Fruit fly (Drosophila melanogaster) whole organism, embryonic: ENCODE measurements around the gene dgt2.

Experiments used
- Atf3 ChIP-seq: fragments of 200-800 bp; sonication (Bioruptor generic); optimal IDR thresholded peaks from 3 replicates; lab custom pipeline; 2016; ENCODE audit warnings: missing biosample characterization, missing genetic modification characterization
- CG10321 ChIP-seq: fragments of 200-800 bp; sonication (Bioruptor generic); IDR thresholded peaks from 2 replicates; pipeline ENCODE4 v1.3.6; 2022; ENCODE audit warnings: missing biosample characterization, missing genetic modification characterization
- CG10543 ChIP-seq: fragments of 200-800 bp; sonication (Bioruptor generic); optimal IDR thresholded peaks from 3 replicates; lab custom pipeline; 2017; ENCODE audit warnings: missing biosample characterization, mild to moderate bottlenecking, missing genetic modification characterization, moderate library complexity
- CG10979 ChIP-seq: fragments of 200-800 bp; sonication (Bioruptor generic); optimal IDR thresholded peaks from 2 replicates; lab custom pipeline; 2018; ENCODE audit warnings: missing biosample characterization, mild to moderate bottlenecking, missing genetic modification characterization, moderate library complexity
- CG12104 ChIP-seq: fragments of 200-800 bp; sonication (Bioruptor generic); optimal IDR thresholded peaks from 3 replicates; lab custom pipeline; 2016; ENCODE audit warnings: missing biosample characterization, missing genetic modification characterization
- CG12155 ChIP-seq: fragments of 200-800 bp; sonication (Bioruptor generic); optimal IDR thresholded peaks from 3 replicates; lab custom pipeline; 2016; ENCODE audit warnings: missing biosample characterization, missing genetic modification characterization
- CG13775 ChIP-seq: fragments of 200-800 bp; sonication (Bioruptor generic); optimal IDR thresholded peaks from 3 replicates; lab custom pipeline; 2017; ENCODE audit warnings: missing biosample characterization, mild to moderate bottlenecking, missing genetic modification characterization
- CG14050 ChIP-seq: fragments of 200-800 bp; sonication (Bioruptor generic); IDR thresholded peaks from 3 replicates; pipeline ENCODE4 v1.3.6; 2022; ENCODE audit warnings: missing biosample characterization, missing genetic modification characterization
- CG14710 ChIP-seq: fragments of 200-800 bp; sonication (Bioruptor generic); optimal IDR thresholded peaks from 3 replicates; lab custom pipeline; 2019; ENCODE audit warnings: missing biosample characterization, mild to moderate bottlenecking, missing genetic modification characterization, moderate library complexity
- CG15696 ChIP-seq: fragments of 200-800 bp; sonication (Bioruptor generic); optimal IDR thresholded peaks from 2 replicates; lab custom pipeline; 2019; ENCODE audit warnings: missing biosample characterization, mild to moderate bottlenecking, missing genetic modification characterization, moderate library complexity
- CG17186 ChIP-seq: fragments of 200-800 bp; sonication (Bioruptor generic); optimal IDR thresholded peaks from 3 replicates; lab custom pipeline; 2017; ENCODE audit warnings: missing biosample characterization, missing genetic modification reagents, missing genetic modification characterization
- CG31224 ChIP-seq: fragments of 200-800 bp; sonication (Bioruptor generic); IDR thresholded peaks from 2 replicates; pipeline ENCODE4 v1.3.6; 2022; ENCODE audit warnings: missing biosample characterization, missing genetic modification characterization
- CG8388 ChIP-seq: fragments of 200-800 bp; sonication (Bioruptor generic); optimal IDR thresholded peaks from 2 replicates; lab custom pipeline; 2019; ENCODE audit warnings: missing biosample characterization, mild to moderate bottlenecking, missing genetic modification characterization, moderate library complexity
- CG8478 ChIP-seq: fragments of >200 bp; optimal IDR thresholded peaks from 2 replicates; lab custom pipeline; 2018
- CG8924 ChIP-seq: fragments of 200-800 bp; optimal IDR thresholded peaks from 3 replicates; lab custom pipeline; 2019; ENCODE audit warnings: missing biosample characterization, mild to moderate bottlenecking, missing genetic modification characterization, moderate library complexity
- CG9437 ChIP-seq: fragments of 200-800 bp; sonication (Bioruptor generic); optimal IDR thresholded peaks from 2 replicates; lab custom pipeline; 2018; ENCODE audit warnings: missing biosample characterization, mild to moderate bottlenecking, missing genetic modification characterization
- D19A ChIP-seq: fragments of 200-800 bp; optimal IDR thresholded peaks from 3 replicates; lab custom pipeline; 2019; ENCODE audit warnings: missing biosample characterization, mild to moderate bottlenecking, missing genetic modification characterization, moderate library complexity
- D19B ChIP-seq: fragments of 200-800 bp; sonication (Bioruptor generic); optimal IDR thresholded peaks from 2 replicates; lab custom pipeline; 2017; ENCODE audit warnings: missing biosample characterization, mild to moderate bottlenecking, missing genetic modification characterization
- Dbx ChIP-seq: fragments of 200-800 bp; sonication (Bioruptor generic); IDR thresholded peaks from 3 replicates; pipeline ENCODE4 v1.3.6; 2022; ENCODE audit warnings: missing biosample characterization, missing genetic modification characterization
- Dfd ChIP-seq, 2 experiments: fragments of >200 bp; optimal IDR thresholded peaks; 2 replicates each; lab custom pipeline; 2017; ENCODE audit warnings: missing biosample characterization in 2 of 2, missing genetic modification characterization in 2 of 2
- E2f1 ChIP-seq: fragments of 200-800 bp; sonication (Bioruptor generic); IDR thresholded peaks from 2 replicates; pipeline ENCODE4 v1.3.6; 2022; ENCODE audit warnings: missing biosample characterization, missing genetic modification characterization
- Fer3 ChIP-seq: fragments of 200-800 bp; sonication (Bioruptor generic); optimal IDR thresholded peaks from 2 replicates; lab custom pipeline; 2018; ENCODE audit warnings: missing biosample characterization, mild to moderate bottlenecking, missing genetic modification characterization, moderate library complexity
- Hey ChIP-seq: fragments of 200-800 bp; sonication (Bioruptor generic); optimal IDR thresholded peaks from 3 replicates; lab custom pipeline; 2018; ENCODE audit warnings: missing biosample characterization, mild to moderate bottlenecking, missing genetic modification characterization
- Hmx ChIP-seq: fragments of 200-800 bp; sonication (Bioruptor generic); optimal IDR thresholded peaks from 2 replicates; lab custom pipeline; 2016; ENCODE audit warnings: missing biosample characterization, missing genetic modification characterization
- Lhr ChIP-seq: fragments of 200-800 bp; sonication (Bioruptor generic); optimal IDR thresholded peaks from 3 replicates; lab custom pipeline; 2017; ENCODE audit warnings: mild to moderate bottlenecking, missing biosample characterization, missing genetic modification reagents, missing genetic modification characterization
- MESR4 ChIP-seq: fragments of 200-800 bp; sonication (Bioruptor generic); optimal IDR thresholded peaks from 2 replicates; lab custom pipeline; 2018; ENCODE audit warnings: missing biosample characterization, mild to moderate bottlenecking, missing genetic modification characterization, moderate library complexity
- NC2α ChIP-seq: fragments of 200-800 bp; sonication (Bioruptor generic); optimal IDR thresholded peaks from 2 replicates; lab custom pipeline; 2016; ENCODE audit warnings: missing biosample characterization, missing genetic modification characterization
- Nf-YB ChIP-seq: fragments of 200-800 bp; sonication (Bioruptor generic); optimal IDR thresholded peaks from 3 replicates; lab custom pipeline; 2019; ENCODE audit warnings: missing biosample characterization, mild to moderate bottlenecking, missing genetic modification characterization, moderate library complexity
- Opbp ChIP-seq: fragments of 200-800 bp; sonication (Bioruptor generic); IDR thresholded peaks from 3 replicates; pipeline ENCODE4 v1.3.6; 2022; ENCODE audit warnings: missing biosample characterization, missing genetic modification characterization; ENCODE audit not compliant: partially characterized antibody
- Poxn ChIP-seq: fragments of 200-800 bp; sonication (Bioruptor generic); IDR thresholded peaks from 2 replicates; pipeline ENCODE4 v1.3.6; 2022; ENCODE audit warnings: missing biosample characterization, missing genetic modification characterization
- Rx ChIP-seq: fragments of 200-800 bp; sonication (Bioruptor generic); IDR thresholded peaks from 2 replicates; pipeline ENCODE4 v1.3.6; 2022; ENCODE audit warnings: missing biosample characterization, missing genetic modification characterization
- cas ChIP-seq: fragments of 200-800 bp; sonication (Bioruptor generic); IDR thresholded peaks from 2 replicates; pipeline ENCODE4 v1.3.6; 2022; ENCODE audit warnings: missing biosample characterization, missing genetic modification characterization
- crol ChIP-seq: fragments of 200-800 bp; sonication (Bioruptor generic); IDR thresholded peaks from 2 replicates; pipeline ENCODE4 v1.3.6; 2022; ENCODE audit warnings: missing biosample characterization, missing genetic modification characterization
- cwo ChIP-seq: fragments of 200-800 bp; sonication (Bioruptor generic); optimal IDR thresholded peaks from 3 replicates; lab custom pipeline; 2017; ENCODE audit warnings: missing biosample characterization, missing genetic modification characterization, mild to moderate bottlenecking, moderate library complexity, missing genetic modification reagents
- dan ChIP-seq: fragments of 200-800 bp; sonication (Bioruptor generic); IDR thresholded peaks from 2 replicates; pipeline ENCODE4 v1.3.6; 2022; ENCODE audit warnings: missing biosample characterization, missing genetic modification characterization
- dpn ChIP-seq, 2 experiments: fragments of 200-800 bp; sonication (Bioruptor generic); optimal IDR thresholded peaks; 3 replicates each; lab custom pipeline; 2016; ENCODE audit warnings: missing biosample characterization in 2 of 2, missing genetic modification characterization in 2 of 2
- dysf ChIP-seq: fragments of 200-800 bp; sonication (Bioruptor generic); IDR thresholded peaks from 3 replicates; pipeline ENCODE4 v1.3.6; 2022; ENCODE audit warnings: missing biosample characterization, missing genetic modification characterization
- fd3F ChIP-seq: fragments of 200-800 bp; sonication (Bioruptor generic); optimal IDR thresholded peaks from 2 replicates; lab custom pipeline; 2018; ENCODE audit warnings: missing biosample characterization, mild to moderate bottlenecking, missing genetic modification characterization, moderate library complexity
- kay ChIP-seq: fragments of 200-800 bp; sonication (Bioruptor generic); optimal IDR thresholded peaks from 2 replicates; lab custom pipeline; 2016; ENCODE audit warnings: missing biosample characterization, missing genetic modification characterization
- kni ChIP-seq: fragments of 200-800 bp; sonication (Bioruptor generic); optimal IDR thresholded peaks from 3 replicates; lab custom pipeline; 2017; ENCODE audit warnings: mild to moderate bottlenecking, missing biosample characterization, missing genetic modification reagents, missing genetic modification characterization
- luna ChIP-seq: fragments of 200-800 bp; sonication (Bioruptor generic); optimal IDR thresholded peaks from 2 replicates; lab custom pipeline; 2016; ENCODE audit warnings: missing biosample characterization, missing genetic modification characterization
- oc ChIP-seq: fragments of 200-800 bp; sonication (Bioruptor generic); optimal IDR thresholded peaks from 2 replicates; lab custom pipeline; 2018; ENCODE audit warnings: missing biosample characterization, mild to moderate bottlenecking, missing genetic modification characterization, moderate library complexity
- pb ChIP-seq: fragments of 200-800 bp; sonication (Bioruptor generic); optimal IDR thresholded peaks from 3 replicates; lab custom pipeline; 2016; ENCODE audit warnings: missing biosample characterization, missing genetic modification characterization
- pfk ChIP-seq: fragments of 200-800 bp; sonication (Bioruptor generic); optimal IDR thresholded peaks from 2 replicates; lab custom pipeline; 2018; ENCODE audit warnings: missing biosample characterization, mild to moderate bottlenecking, missing genetic modification characterization, moderate library complexity
- pzg ChIP-seq: fragments of 200-800 bp; sonication (Bioruptor generic); optimal IDR thresholded peaks from 3 replicates; lab custom pipeline; 2018; ENCODE audit warnings: missing biosample characterization, mild to moderate bottlenecking, missing genetic modification characterization, moderate library complexity
- ranshi ChIP-seq: fragments of 200-800 bp; sonication (Bioruptor generic); IDR thresholded peaks from 2 replicates; pipeline ENCODE4 v1.3.6; 2022; ENCODE audit warnings: missing biosample characterization, missing genetic modification characterization
- rib ChIP-seq: fragments of 200-800 bp; sonication (Bioruptor generic); IDR thresholded peaks from 2 replicates; pipeline ENCODE4 v1.3.6; 2022; ENCODE audit warnings: missing biosample characterization, missing genetic modification characterization
- stwl ChIP-seq: fragments of 200-800 bp; sonication (Bioruptor generic); optimal IDR thresholded peaks from 3 replicates; lab custom pipeline; 2018; ENCODE audit warnings: missing biosample characterization, mild to moderate bottlenecking, missing genetic modification characterization, moderate library complexity
- trem ChIP-seq: fragments of 200-800 bp; optimal IDR thresholded peaks from 3 replicates; lab custom pipeline; 2019; ENCODE audit warnings: missing biosample characterization, mild to moderate bottlenecking, missing genetic modification characterization, moderate library complexity
- tup ChIP-seq: fragments of 200-800 bp; sonication (Bioruptor generic); optimal IDR thresholded peaks from 2 replicates; lab custom pipeline; 2016; ENCODE audit warnings: missing biosample characterization, mild to moderate bottlenecking, missing genetic modification characterization, moderate library complexity
- twi ChIP-seq: fragments of 200-800 bp; optimal IDR thresholded peaks from 2 replicates; lab custom pipeline; 2019; ENCODE audit warnings: missing biosample characterization, mild to moderate bottlenecking, missing genetic modification characterization, moderate library complexity
- z ChIP-seq: fragments of 200-800 bp; sonication (Bioruptor generic); IDR thresholded peaks from 3 replicates; pipeline ENCODE4 v1.3.6; 2022; ENCODE audit warnings: missing biosample characterization, missing genetic modification characterization

dgt2 gene

dm6 chr2L:11949917-11950316 is 39.8 kb upstream of the dgt2 start (continued):
- TF ChIP-seq Rx (GFP tag; lab: Robert Waterston, UW) (0 out of 2 replicates have a peak, but pooled peaks have one; percentile 4), CG10979 (tag; lab: Kevin White, UChicago) (peak; percentile 55), stwl (no peak), z (GFP tag; lab: Robert Waterston, UW) (no peak), CG12104 (GFP tag; lab: Kevin White, UChicago) (peak; percentile 4), Dbx (GFP tag; lab: Robert Waterston, UW) (0 out of 3 replicates have a peak, but pooled peaks have one; percentile 43), rib (no peak), dysf (GFP tag; lab: Robert Waterston, UW) (peak; percentile 62), tup (GFP tag; lab: Kevin White, UChicago) (no peak), kni (no peak), oc (tag; lab: Kevin White, UChicago) (peak; percentile 37), CG10543 (no peak), CG15696 (tag; lab: Kevin White, UChicago) (peak; percentile 35), MESR4 (no peak), pfk (GFP tag; lab: Kevin White, UChicago) (no peak), trem (tag; lab: Kevin White, UChicago) (no peak), cas (no peak), CG10321 (GFP tag; lab: Robert Waterston, UW) (no peak), CG12155 (peak; percentile 6), CG8924 (tag; lab: Kevin White, UChicago) (peak; percentile 48), Opbp (GFP tag; lab: Robert Waterston, UW) (no peak), kay (GFP tag; lab: Kevin White, UChicago) (no peak), pzg (no peak), dpn (GFP tag; optimal IDR thresholded peaks at IDR 0.05; lab: Kevin White, UChicago) (peak; percentile 23 to 30), Poxn (GFP tag; lab: Robert Waterston, UW) (no peak), pb (GFP tag; lab: Kevin White, UChicago) (no peak), Dfd (GFP tag; optimal IDR thresholded peaks at IDR 0.05; lab: Kevin White, UChicago) (no peak), Lhr (GFP tag; lab: Kevin White, UChicago) (no peak), NC2α (GFP tag; lab: Kevin White, UChicago) (no peak), Atf3 (GFP tag; lab: Kevin White, UChicago) (no peak), Hey (no peak), CG8478 (lab: Kevin White, UChicago) (no peak), D19B (GFP tag; lab: Kevin White, UChicago) (no peak), Fer3 (no peak), CG17186 (GFP tag; lab: Kevin White, UChicago) (no peak), dan (GFP tag; lab: Robert Waterston, UW) (no peak), E2f1 (GFP tag; lab: Robert Waterston, UW) (peak; percentile 31; the same call in 1 of the 2 replicates), CG14050 (GFP tag; lab: Robert Waterston, UW) (no peak), CG13775 (GFP tag; lab: Kevin White, UChicago) (peak; percentile 22), Nf-YB (GFP tag; lab: Kevin White, UChicago) (no peak), CG31224 (GFP tag; lab: Robert Waterston, UW) (peak; percentile 38; the same call in 1 of the 2 replicates), cwo (GFP tag; lab: Kevin White, UChicago) (no peak), luna (GFP tag; lab: Kevin White, UChicago) (no peak), Hmx (GFP tag; lab: Kevin White, UChicago) (no peak), ranshi (GFP tag; lab: Robert Waterston, UW) (peak; percentile 29; the same call in 1 of the 2 replicates), CG8388 (GFP tag; lab: Kevin White, UChicago) (peak; percentile 39), CG14710 (tag; lab: Kevin White, UChicago) (peak; percentile 17), fd3F (GFP tag; lab: Kevin White, UChicago) (no peak), crol (GFP tag; lab: Robert Waterston, UW) (no peak), CG9437 (GFP tag; lab: Kevin White, UChicago) (peak; percentile 29), twi (no peak), D19A (tag; lab: Kevin White, UChicago) (peak; percentile 36)
